Worm (Caenorhabditis elegans) whole organism, midembryonic: ENCODE measurements around the gene Y59C2A.1.

ENCODE experiments used
- T22C8.4 ChIP-seq: fragments of 200-800 bp; sonication (Bioruptor generic); IDR thresholded peaks from 2 replicates; pipeline ENCODE4 v1.3.6; 2022; ENCODE audit warnings: missing genetic modification characterization, missing compliant biosample characterization
- cog-1 ChIP-seq: sonication (generic microtip); optimal IDR thresholded peaks from 2 replicates; lab custom pipeline; 2016; ENCODE audit warnings: missing genetic modification characterization, missing compliant biosample characterization
- flt-1 ChIP-seq: fragments of 200-800 bp; sonication (Bioruptor generic); IDR thresholded peaks from 2 replicates; pipeline ENCODE4 v1.3.6; 2022; ENCODE audit warnings: missing genetic modification characterization, missing compliant biosample characterization
- klf-2 ChIP-seq: fragments of 200-800 bp; sonication (Bioruptor generic); conservative IDR thresholded peaks from 2 replicates; pipeline ENCODE4 v1.3.6; 2022; ENCODE audit warnings: missing genetic modification reagents, missing genetic modification characterization, missing compliant biosample characterization
- med-1 ChIP-seq: sonication (generic microtip); optimal IDR thresholded peaks from 2 replicates; lab custom pipeline; 2017; ENCODE audit warnings: missing genetic modification characterization, mild to moderate bottlenecking, missing compliant biosample characterization, antibody characterized with exemption, missing genetic modification reagents; ENCODE audit not compliant: insufficient read depth
- ref-1 ChIP-seq: fragments of 200-800 bp; sonication (Bioruptor generic); conservative IDR thresholded peaks from 2 replicates; pipeline ENCODE4 v1.3.6; 2022; ENCODE audit warnings: missing genetic modification reagents, missing genetic modification characterization, missing compliant biosample characterization
- tab-1 ChIP-seq: fragments of 200-800 bp; sonication (Bioruptor generic); IDR thresholded peaks from 2 replicates; pipeline ENCODE4 v1.3.6; 2022; ENCODE audit warnings: missing genetic modification characterization, missing compliant biosample characterization
- ztf-23 ChIP-seq: fragments of 200-800 bp; sonication (Bioruptor generic); IDR thresholded peaks from 2 replicates; pipeline ENCODE4 v1.3.6; 2022; ENCODE audit warnings: missing genetic modification reagents, missing genetic modification characterization, missing compliant biosample characterization
- ztf-29 ChIP-seq: fragments of 200-800 bp; sonication (Bioruptor generic); IDR thresholded peaks from 2 replicates; pipeline ENCODE4 v1.3.6; 2022; ENCODE audit warnings: missing genetic modification reagents, missing genetic modification characterization, missing compliant biosample characterization

DNA sequence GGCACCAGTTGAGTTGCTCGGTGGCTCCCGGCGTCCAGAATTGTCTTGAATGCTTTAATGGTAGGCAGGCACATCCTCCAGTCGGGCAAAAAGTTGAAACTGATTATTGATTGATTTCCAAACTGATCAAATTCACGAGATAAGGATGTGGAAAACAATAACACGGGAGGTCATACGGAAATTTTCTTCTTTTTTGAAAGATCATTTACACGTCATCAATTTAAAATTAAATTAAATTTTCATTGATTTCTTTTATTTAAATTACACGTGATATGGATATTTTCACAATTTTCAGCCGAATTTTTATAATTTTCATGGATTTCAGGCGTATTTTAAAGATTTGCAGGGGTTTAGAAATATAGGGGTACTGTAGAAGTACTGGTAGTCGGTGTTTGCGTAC lies 15.6 kb downstream of the Y59C2A.1 start, which contains the start of gene cbs-2:
- TF ChIP-seq tab-1 (GFP tag; lab: Robert Waterston, UW) (no peak), ref-1 (GFP tag; lab: Robert Waterston, UW) (no peak), cog-1 (tag; lab: Kevin White, UChicago) (no peak), ztf-29 (GFP tag; lab: Robert Waterston, UW) (no peak), ztf-23 (GFP tag; lab: Robert Waterston, UW) (no peak), flt-1 (no peak), klf-2 (no peak), T22C8.4 (GFP tag; lab: Robert Waterston, UW) (no peak), med-1 (GFP tag; lab: Kevin White, UChicago) (no peak)
